Worm (Caenorhabditis elegans) whole organism, L2 larva: ENCODE results near the gene Y50E8A.2.

Experiments
- C34F6.9 ChIP-seq: fragments of 150-350 bp; optimal IDR thresholded peaks from 2 replicates; lab custom pipeline; 2014; ENCODE audit warnings: missing biosample characterization, missing genetic modification characterization
- F13H6.1 ChIP-seq: sonication (generic microtip); optimal IDR thresholded peaks from 2 replicates; lab custom pipeline; 2016; ENCODE audit warnings: missing genetic modification characterization, missing compliant biosample characterization
- R02D3.7 ChIP-seq: fragments of 150-350 bp; optimal IDR thresholded peaks from 2 replicates; lab custom pipeline; 2014; ENCODE audit warnings: missing biosample characterization, missing genetic modification characterization
- Y55F3AM.14 ChIP-seq: fragments of 200-800 bp; sonication (Bioruptor generic); optimal IDR thresholded peaks from 2 replicates; lab custom pipeline; 2018; ENCODE audit warnings: mild to moderate bottlenecking, missing genetic modification characterization, missing compliant biosample characterization
- ZK546.5 ChIP-seq: sonication (generic microtip); optimal IDR thresholded peaks from 2 replicates; lab custom pipeline; 2017; ENCODE audit warnings: missing biosample characterization, missing genetic modification characterization
- alr-1 ChIP-seq: fragments of 150-350 bp; optimal IDR thresholded peaks from 2 replicates; lab custom pipeline; 2014; ENCODE audit warnings: missing biosample characterization, missing genetic modification characterization
- aly-2 ChIP-seq: fragments of 150-350 bp; optimal IDR thresholded peaks from 2 replicates; lab custom pipeline; 2014; ENCODE audit warnings: missing biosample characterization, missing genetic modification characterization
- ama-1 ChIP-seq: fragments of 150-350 bp; optimal IDR thresholded peaks from 2 replicates; lab custom pipeline; 2018; ENCODE audit warnings: inconsistent platforms
- blmp-1 ChIP-seq: sonication (generic microtip); optimal IDR thresholded peaks from 2 replicates; lab custom pipeline; 2017; ENCODE audit warnings: missing genetic modification characterization, mild to moderate bottlenecking, missing compliant biosample characterization, antibody characterized with exemption, moderate library complexity; ENCODE audit not compliant: insufficient read depth
- ceh-16 ChIP-seq: fragments of 150-350 bp; optimal IDR thresholded peaks from 2 replicates; lab custom pipeline; 2014; ENCODE audit warnings: missing biosample characterization, missing genetic modification characterization
- ceh-82 ChIP-seq: fragments of 150-350 bp; optimal IDR thresholded peaks from 2 replicates; lab custom pipeline; 2014; ENCODE audit warnings: missing biosample characterization, missing genetic modification characterization
- crh-2 ChIP-seq: sonication (generic microtip); optimal IDR thresholded peaks from 2 replicates; lab custom pipeline; 2017; ENCODE audit warnings: missing biosample characterization, missing genetic modification characterization
- dmd-4 ChIP-seq: sonication (generic microtip); optimal IDR thresholded peaks from 2 replicates; lab custom pipeline; 2017; ENCODE audit warnings: missing biosample characterization, missing genetic modification characterization
- egl-27 ChIP-seq: sonication (generic microtip); optimal IDR thresholded peaks from 3 replicates; lab custom pipeline; 2017; ENCODE audit warnings: missing biosample characterization, missing genetic modification reagents, missing genetic modification characterization
- elt-1 ChIP-seq: fragments of 150-350 bp; optimal IDR thresholded peaks from 2 replicates; lab custom pipeline; 2014; ENCODE audit warnings: missing biosample characterization, missing genetic modification characterization
- elt-3 ChIP-seq: sonication (generic microtip); optimal IDR thresholded peaks from 2 replicates; lab custom pipeline; 2017; ENCODE audit warnings: missing biosample characterization, missing genetic modification characterization
- fos-1 ChIP-seq: fragments of 150-350 bp; optimal IDR thresholded peaks from 2 replicates; lab custom pipeline; 2014; ENCODE audit warnings: missing biosample characterization, missing genetic modification characterization
- gmeb-1 ChIP-seq: fragments of 150-350 bp; optimal IDR thresholded peaks from 2 replicates; lab custom pipeline; 2014; ENCODE audit warnings: missing biosample characterization, missing genetic modification characterization
- lin-11 ChIP-seq: fragments of 150-350 bp; sonication (generic microtip); optimal IDR thresholded peaks from 2 replicates; lab custom pipeline; 2014; ENCODE audit warnings: missing biosample characterization, missing genetic modification characterization, inconsistent platforms, mixed read lengths
- lin-13 ChIP-seq: fragments of 150-350 bp; optimal IDR thresholded peaks from 2 replicates; lab custom pipeline; 2014; ENCODE audit warnings: missing biosample characterization, missing genetic modification reagents, missing genetic modification characterization
- lin-39 ChIP-seq: fragments of 150-350 bp; optimal IDR thresholded peaks from 2 replicates; lab custom pipeline; 2014; ENCODE audit warnings: missing biosample characterization, missing genetic modification reagents, missing genetic modification characterization
- lsy-2 ChIP-seq, 2 experiments: fragments of 150-350 bp in 1 of 2; sonication (generic microtip) in 1 of 2; optimal IDR thresholded peaks; 2 replicates each; lab custom pipeline; 2014 to 2017; ENCODE audit warnings: missing biosample characterization in 2 of 2, missing genetic modification characterization in 2 of 2
- mab-5 ChIP-seq: fragments of 150-350 bp; optimal IDR thresholded peaks from 2 replicates; lab custom pipeline; 2014; ENCODE audit warnings: missing biosample characterization, missing genetic modification characterization
- mbf-1 ChIP-seq: sonication (generic microtip); optimal IDR thresholded peaks from 2 replicates; lab custom pipeline; 2017; ENCODE audit warnings: missing biosample characterization, missing genetic modification characterization
- mdl-1 ChIP-seq, 2 experiments: fragments of 150-350 bp in 1 of 2; sonication (generic microtip) in 1 of 2; optimal IDR thresholded peaks; 2 replicates each; lab custom pipeline; 2017; ENCODE audit warnings: missing biosample characterization in 2 of 2, missing genetic modification characterization in 2 of 2
- nhr-10 ChIP-seq: sonication (generic microtip); optimal IDR thresholded peaks from 2 replicates; lab custom pipeline; 2017; ENCODE audit warnings: missing biosample characterization, missing genetic modification characterization
- nhr-11 ChIP-seq: fragments of 150-350 bp; optimal IDR thresholded peaks from 2 replicates; lab custom pipeline; 2014; ENCODE audit warnings: missing biosample characterization, missing genetic modification characterization
- nhr-12 ChIP-seq: fragments of 150-350 bp; optimal IDR thresholded peaks from 2 replicates; lab custom pipeline; 2014; ENCODE audit warnings: missing biosample characterization, missing genetic modification characterization
- nhr-129 ChIP-seq: fragments of 150-350 bp; optimal IDR thresholded peaks from 2 replicates; lab custom pipeline; 2014; ENCODE audit warnings: missing biosample characterization, missing genetic modification characterization
- nhr-21 ChIP-seq: fragments of 150-350 bp; optimal IDR thresholded peaks from 2 replicates; lab custom pipeline; 2014; ENCODE audit warnings: missing biosample characterization, missing genetic modification characterization
- nhr-23 ChIP-seq: fragments of 150-350 bp; optimal IDR thresholded peaks from 2 replicates; lab custom pipeline; 2014; ENCODE audit warnings: missing biosample characterization, missing genetic modification reagents, missing genetic modification characterization
- nhr-237 ChIP-seq: fragments of 150-350 bp; optimal IDR thresholded peaks from 2 replicates; lab custom pipeline; 2014; ENCODE audit warnings: missing biosample characterization, missing genetic modification characterization
- nhr-25 ChIP-seq: fragments of 150-350 bp; sonication (generic microtip); optimal IDR thresholded peaks from 3 replicates; lab custom pipeline; 2014; ENCODE audit warnings: missing biosample characterization, missing genetic modification characterization
- nhr-6 ChIP-seq: fragments of 150-350 bp; optimal IDR thresholded peaks from 2 replicates; lab custom pipeline; 2014; ENCODE audit warnings: missing biosample characterization, missing genetic modification characterization
- nhr-77 ChIP-seq: fragments of 150-350 bp; optimal IDR thresholded peaks from 2 replicates; lab custom pipeline; 2014; ENCODE audit warnings: missing biosample characterization, missing genetic modification characterization
- peb-1 ChIP-seq: fragments of 150-350 bp; optimal IDR thresholded peaks from 2 replicates; lab custom pipeline; 2014; ENCODE audit warnings: missing biosample characterization, missing genetic modification characterization
- sem-4 ChIP-seq: fragments of 150-350 bp; optimal IDR thresholded peaks from 2 replicates; lab custom pipeline; 2014; ENCODE audit warnings: missing biosample characterization, missing genetic modification reagents, missing genetic modification characterization
- skn-1 ChIP-seq: sonication (generic microtip); optimal IDR thresholded peaks from 2 replicates; lab custom pipeline; 2017; ENCODE audit warnings: missing biosample characterization, missing genetic modification characterization
- sma-3 ChIP-seq: sonication (generic microtip); optimal IDR thresholded peaks from 2 replicates; lab custom pipeline; 2016; ENCODE audit warnings: missing genetic modification reagents, missing genetic modification characterization, missing compliant biosample characterization
- sma-9 ChIP-seq, 2 experiments: fragments of 150-350 bp in 1 of 2; sonication (generic microtip) in 1 of 2; optimal IDR thresholded peaks; 2 replicates each; lab custom pipeline; 2014 to 2016; ENCODE audit warnings: missing genetic modification characterization in 2 of 2, mild to moderate bottlenecking in 1 of 2, missing biosample characterization in 1 of 2, missing compliant biosample characterization in 1 of 2, missing genetic modification reagents in 1 of 2, moderate library complexity in 1 of 2
- snpc-4 ChIP-seq: fragments of 150-350 bp; optimal IDR thresholded peaks from 2 replicates; lab custom pipeline; 2014; ENCODE audit warnings: missing biosample characterization, missing genetic modification characterization
- unc-39 ChIP-seq: fragments of 150-350 bp; optimal IDR thresholded peaks from 2 replicates; lab custom pipeline; 2014; ENCODE audit warnings: missing biosample characterization, missing genetic modification characterization
- unc-55 ChIP-seq: fragments of 150-350 bp; sonication (generic microtip); optimal IDR thresholded peaks from 3 replicates; lab custom pipeline; 2014; ENCODE audit warnings: missing biosample characterization, missing genetic modification reagents, missing genetic modification characterization
- unc-62 ChIP-seq: fragments of 150-350 bp; optimal IDR thresholded peaks from 2 replicates; lab custom pipeline; 2014; ENCODE audit warnings: missing biosample characterization, missing genetic modification reagents, missing genetic modification characterization
- zag-1 ChIP-seq: fragments of 150-350 bp; optimal IDR thresholded peaks from 2 replicates; lab custom pipeline; 2014; ENCODE audit warnings: missing biosample characterization, missing genetic modification characterization
- ztf-1 ChIP-seq: fragments of 200-800 bp; sonication (Bioruptor generic); conservative IDR thresholded peaks from 2 replicates; pipeline ENCODE4 v1.3.6; 2022; ENCODE audit warnings: missing genetic modification characterization, missing compliant biosample characterization
- ztf-11 ChIP-seq: sonication (generic microtip); optimal IDR thresholded peaks from 2 replicates; lab custom pipeline; 2017; ENCODE audit warnings: missing biosample characterization, missing genetic modification characterization
- ztf-4 ChIP-seq: fragments of 150-350 bp; optimal IDR thresholded peaks from 2 replicates; lab custom pipeline; 2014; ENCODE audit warnings: missing biosample characterization, missing genetic modification characterization

The Y50E8A.2 gene

ce11 chrV:14685435-14686058, 43.1 kb downstream of the Y50E8A.2 start, which contains the start of gene C47E8.4:
Gene C47E8.4 (minus strand): TSS chrV:14685485.
- TF ChIP-seq lsy-2 (tag; optimal IDR thresholded peaks at IDR 0.05; lab: Kevin White, UChicago) (peak; percentile 97 to 98), nhr-11 (tag; lab: Kevin White, UChicago) (no peak), ztf-1 (GFP tag; lab: Robert Waterston, UW) (peak; percentile 91; the same call in 1 of the 2 replicates), elt-3 (tag; lab: Kevin White, UChicago) (no peak), snpc-4 (peak; percentile 90), nhr-6 (no peak), alr-1 (tag; lab: Kevin White, UChicago) (no peak), gmeb-1 (tag; lab: Kevin White, UChicago) (peak; percentile 95), nhr-21 (tag; lab: Kevin White, UChicago) (peak; percentile 98), nhr-10 (peak; percentile 92), dmd-4 (tag; lab: Kevin White, UChicago) (peak; percentile 65), mdl-1 (tag; optimal IDR thresholded peaks at IDR 0.05; lab: Kevin White, UChicago) (peak; percentile 11 to 74), sma-9 (GFP tag; optimal IDR thresholded peaks at IDR 0.05; lab: Kevin White, UChicago) (peak; percentile 99), sma-9 (tag; optimal IDR thresholded peaks at IDR 0.05; lab: Kevin White, UChicago) (no peak), zag-1 (peak; percentile 93), nhr-23 (tag; lab: Kevin White, UChicago) (no peak), ceh-16 (tag; lab: Kevin White, UChicago) (peak; percentile 73), peb-1 (tag; lab: Kevin White, UChicago) (no peak), egl-27 (tag; lab: Kevin White, UChicago) (peak; percentile 95), unc-39 (no peak), ztf-4 (tag; lab: Kevin White, UChicago) (peak; percentile 98), lin-39 (peak; percentile 68), nhr-77 (tag; lab: Kevin White, UChicago) (peak; percentile 83), mab-5 (tag; lab: Kevin White, UChicago) (peak; percentile 97), ztf-11 (tag; lab: Kevin White, UChicago) (peak; percentile 68), sma-3 (GFP tag; lab: Kevin White, UChicago) (peak; percentile 99), unc-62 (peak; percentile 83), elt-1 (tag; lab: Kevin White, UChicago) (no peak), lin-11 (tag; lab: Kevin White, UChicago) (peak; percentile 96), sem-4 (tag; lab: Kevin White, UChicago) (peak; percentile 98), ama-1 (lab: Kevin White, UChicago) (peak; percentile 93), unc-55 (GFP tag; lab: Kevin White, UChicago) (peak; percentile 99), C34F6.9 (tag; lab: Kevin White, UChicago) (peak; percentile 99), nhr-25 (tag; lab: Kevin White, UChicago) (peak; percentile 98), mbf-1 (tag; lab: Kevin White, UChicago) (peak; percentile 54), aly-2 (no peak), R02D3.7 (tag; lab: Kevin White, UChicago) (peak; percentile 81), Y55F3AM.14 (peak; percentile 94), skn-1 (tag; lab: Kevin White, UChicago) (peak; percentile 93), nhr-12 (tag; lab: Kevin White, UChicago) (peak; percentile 46), nhr-129 (tag; lab: Kevin White, UChicago) (peak; percentile 97), ZK546.5 (peak; percentile 70), blmp-1 (tag; lab: Kevin White, UChicago) (peak; percentile 89), lin-13 (GFP tag; lab: Kevin White, UChicago) (peak; percentile 97), fos-1 (peak; percentile 89), nhr-237 (tag; lab: Kevin White, UChicago) (peak; percentile 75), crh-2 (peak; percentile 98), F13H6.1 (tag; lab: Kevin White, UChicago) (peak; percentile 98), ceh-82 (tag; lab: Kevin White, UChicago) (peak; percentile 61)
